Worm (Caenorhabditis elegans) whole organism, L4 larva: ENCODE measurements around the gene T21B10.3.

Experiments
- D1046.2 ChIP-seq: fragments of 200-800 bp; sonication (Bioruptor generic); IDR thresholded peaks from 2 replicates; pipeline ENCODE4 v1.3.6; 2022; ENCODE audit warnings: missing genetic modification characterization, missing compliant biosample characterization
- R02D3.7 ChIP-seq: fragments of 150-350 bp; sonication (generic microtip); optimal IDR thresholded peaks from 3 replicates; lab custom pipeline; 2014; ENCODE audit warnings: missing biosample characterization, missing genetic modification characterization
- T20F7.1 ChIP-seq: fragments of 200-800 bp; sonication (Bioruptor generic); optimal IDR thresholded peaks from 2 replicates; lab custom pipeline; 2018; ENCODE audit warnings: mild to moderate bottlenecking, missing genetic modification characterization, missing compliant biosample characterization
- Y48G9A.11 ChIP-seq: fragments of 200-800 bp; sonication (Bioruptor generic); IDR thresholded peaks from 2 replicates; pipeline ENCODE4 v1.3.6; 2022; ENCODE audit warnings: missing genetic modification reagents, missing genetic modification characterization, missing compliant biosample characterization
- Y75B8A.6 ChIP-seq: fragments of 200-800 bp; sonication (Bioruptor generic); IDR thresholded peaks from 2 replicates; pipeline ENCODE4 v1.3.6; 2022; ENCODE audit warnings: missing genetic modification reagents, missing genetic modification characterization, missing compliant biosample characterization
- ZK337.2 ChIP-seq: fragments of 200-800 bp; sonication (Bioruptor generic); IDR thresholded peaks from 2 replicates; pipeline ENCODE4 v1.3.6; 2022; ENCODE audit warnings: missing genetic modification reagents, missing genetic modification characterization, missing compliant biosample characterization
- aha-1 ChIP-seq: fragments of 150-350 bp; peaks from one replicate; lab custom pipeline; 2014; ENCODE audit warnings: missing biosample characterization, missing genetic modification characterization
- aly-2 ChIP-seq: sonication (generic microtip); optimal IDR thresholded peaks from 2 replicates; lab custom pipeline; 2018; ENCODE audit warnings: missing biosample characterization, missing genetic modification characterization
- arid-1 ChIP-seq: fragments of 200-800 bp; sonication (Bioruptor generic); conservative IDR thresholded peaks from 2 replicates; pipeline ENCODE4 v1.3.6; 2022; ENCODE audit warnings: missing genetic modification reagents, missing genetic modification characterization, missing compliant biosample characterization
- ceh-20 ChIP-seq: fragments of 200-800 bp; sonication (Bioruptor generic); IDR thresholded peaks from 2 replicates; pipeline ENCODE4 v1.3.6; 2022; ENCODE audit warnings: missing genetic modification reagents, missing genetic modification characterization, missing compliant biosample characterization
- ceh-28 ChIP-seq: fragments of 150-350 bp; optimal IDR thresholded peaks from 2 replicates; lab custom pipeline; 2014; ENCODE audit warnings: missing biosample characterization, missing genetic modification reagents, missing genetic modification characterization
- ceh-44 ChIP-seq: fragments of 200-800 bp; sonication (Bioruptor generic); IDR thresholded peaks from 2 replicates; pipeline ENCODE4 v1.3.6; 2022; ENCODE audit warnings: missing genetic modification reagents, missing genetic modification characterization, missing compliant biosample characterization
- ceh-82 ChIP-seq: sonication (generic microtip); optimal IDR thresholded peaks from 2 replicates; lab custom pipeline; 2017; ENCODE audit warnings: missing biosample characterization, missing genetic modification characterization
- ces-1 ChIP-seq: fragments of 150-350 bp; sonication (generic microtip); optimal IDR thresholded peaks from 4 replicates; lab custom pipeline; 2014; ENCODE audit warnings: missing biosample characterization, missing genetic modification reagents, missing genetic modification characterization
- ctbp-1 ChIP-seq: fragments of 200-800 bp; sonication (Bioruptor generic); IDR thresholded peaks from 2 replicates; pipeline ENCODE4 v1.3.6; 2022; ENCODE audit warnings: missing genetic modification reagents, missing genetic modification characterization, missing compliant biosample characterization
- dmd-6 ChIP-seq: fragments of 200-800 bp; sonication (Bioruptor generic); IDR thresholded peaks from 2 replicates; pipeline ENCODE4 v1.3.6; 2022; ENCODE audit warnings: missing genetic modification reagents, missing genetic modification characterization, missing compliant biosample characterization
- duxl-1 ChIP-seq: sonication (generic microtip); optimal IDR thresholded peaks from 2 replicates; lab custom pipeline; 2016; ENCODE audit warnings: mild to moderate bottlenecking, missing genetic modification characterization, moderate library complexity, missing compliant biosample characterization; ENCODE audit not compliant: poor library complexity
- dve-1 ChIP-seq: sonication (generic microtip); optimal IDR thresholded peaks from 2 replicates; lab custom pipeline; 2017; ENCODE audit warnings: antibody characterized with exemption, mild to moderate bottlenecking, missing genetic modification characterization, missing compliant biosample characterization; ENCODE audit not compliant: insufficient read depth
- egl-27 ChIP-seq: sonication (generic microtip); optimal IDR thresholded peaks from 3 replicates; lab custom pipeline; 2017; ENCODE audit warnings: missing biosample characterization, missing genetic modification reagents, missing genetic modification characterization
- hlh-11 ChIP-seq: fragments of 200-800 bp; sonication (Bioruptor generic); optimal IDR thresholded peaks from 2 replicates; lab custom pipeline; 2018; ENCODE audit warnings: mild to moderate bottlenecking, missing genetic modification characterization, missing compliant biosample characterization
- hlh-30 ChIP-seq: sonication (generic microtip); optimal IDR thresholded peaks from 2 replicates; lab custom pipeline; 2017; ENCODE audit warnings: antibody characterized with exemption, mild to moderate bottlenecking, missing genetic modification characterization, missing compliant biosample characterization; ENCODE audit not compliant: insufficient read depth
- lin-1 ChIP-seq: fragments of 200-800 bp; sonication (Bioruptor generic); IDR thresholded peaks from 2 replicates; pipeline ENCODE4 v1.3.6; 2022; ENCODE audit warnings: missing genetic modification reagents, missing genetic modification characterization, missing compliant biosample characterization
- lin-29 ChIP-seq: fragments of 200-800 bp; sonication (Bioruptor generic); IDR thresholded peaks from 2 replicates; pipeline ENCODE4 v1.3.6; 2022; ENCODE audit warnings: missing genetic modification reagents, missing genetic modification characterization, missing compliant biosample characterization
- lsy-2 ChIP-seq, 2 experiments: fragments of 150-350 bp in 1 of 2; sonication (generic microtip) in 1 of 2; optimal IDR thresholded peaks; 2 replicates each; lab custom pipeline; 2014 to 2017; ENCODE audit warnings: missing biosample characterization in 2 of 2, missing genetic modification characterization in 2 of 2
- mdl-1 ChIP-seq, 2 experiments: fragments of 150-350 bp in 1 of 2; sonication (generic microtip) in 1 of 2; optimal IDR thresholded peaks; 2 replicates each; lab custom pipeline; 2014 to 2017; ENCODE audit warnings: missing biosample characterization in 2 of 2, missing genetic modification characterization in 2 of 2
- mep-1 ChIP-seq: fragments of 150-350 bp; sonication (generic microtip); optimal IDR thresholded peaks from 3 replicates; lab custom pipeline; 2014; ENCODE audit warnings: missing biosample characterization, missing genetic modification characterization
- mxl-2 ChIP-seq: fragments of 200-800 bp; sonication (Bioruptor generic); conservative IDR thresholded peaks from 2 replicates; pipeline ENCODE4 v1.3.6; 2022; ENCODE audit warnings: missing genetic modification reagents, missing genetic modification characterization, missing compliant biosample characterization
- nhr-102 ChIP-seq: sonication (generic microtip); optimal IDR thresholded peaks from 2 replicates; lab custom pipeline; 2016; ENCODE audit warnings: mild to moderate bottlenecking, missing genetic modification characterization, moderate library complexity, missing compliant biosample characterization
- nhr-11 ChIP-seq: fragments of 150-350 bp; optimal IDR thresholded peaks from 2 replicates; lab custom pipeline; 2014; ENCODE audit warnings: missing biosample characterization, missing genetic modification characterization
- nhr-111 ChIP-seq: fragments of 200-800 bp; sonication (Bioruptor generic); optimal IDR thresholded peaks from 2 replicates; lab custom pipeline; 2018; ENCODE audit warnings: mild to moderate bottlenecking, missing genetic modification characterization, missing compliant biosample characterization
- nhr-25 ChIP-seq: sonication (generic microtip); optimal IDR thresholded peaks from 2 replicates; lab custom pipeline; 2017; ENCODE audit warnings: missing genetic modification characterization, mild to moderate bottlenecking, missing compliant biosample characterization, antibody characterized with exemption, moderate library complexity, borderline replicate concordance; ENCODE audit not compliant: insufficient read depth
- nhr-48 ChIP-seq: sonication (generic microtip); optimal IDR thresholded peaks from 2 replicates; lab custom pipeline; 2016; ENCODE audit warnings: mild to moderate bottlenecking, missing genetic modification characterization, missing compliant biosample characterization
- pha-4 ChIP-seq, 2 experiments: fragments of 150-350 bp in 1 of 2; fragments of 200-800 bp in 1 of 2; sonication (Bioruptor generic) in 1 of 2; IDR thresholded peaks in 1 of 2; optimal IDR thresholded peaks in 1 of 2; 2 replicates each; pipeline versions ENCODE4 v1.3.6 to Lab custom; 2014 to 2022; ENCODE audit warnings: missing genetic modification characterization in 2 of 2, missing genetic modification reagents in 2 of 2, missing biosample characterization in 1 of 2, missing compliant biosample characterization in 1 of 2
- php-3 ChIP-seq: fragments of 200-800 bp; sonication (Bioruptor generic); IDR thresholded peaks from 2 replicates; pipeline ENCODE4 v1.3.6; 2022; ENCODE audit warnings: missing genetic modification reagents, missing genetic modification characterization, missing compliant biosample characterization
- sdz-12 ChIP-seq: fragments of 200-800 bp; sonication (Bioruptor generic); optimal IDR thresholded peaks from 2 replicates; lab custom pipeline; 2018; ENCODE audit warnings: mild to moderate bottlenecking, missing genetic modification characterization, missing compliant biosample characterization
- set-16 ChIP-seq: fragments of 200-800 bp; sonication (Bioruptor generic); IDR thresholded peaks from 2 replicates; pipeline ENCODE4 v1.3.6; 2022; ENCODE audit warnings: missing genetic modification reagents, missing genetic modification characterization, missing compliant biosample characterization
- spr-3 ChIP-seq: fragments of 200-800 bp; sonication (Bioruptor generic); optimal IDR thresholded peaks from 2 replicates; lab custom pipeline; 2018; ENCODE audit warnings: mild to moderate bottlenecking, missing genetic modification characterization, missing compliant biosample characterization
- unc-62 ChIP-seq, 3 experiments: fragments of 150-350 bp in 1 of 3; sonication (generic microtip); optimal IDR thresholded peaks in 2 of 3; peaks in 1 of 3; 1 replicate in 1 of 3; 2 replicates in 2 of 3; lab custom pipeline; 2014 to 2017; ENCODE audit warnings: missing biosample characterization in 3 of 3, missing genetic modification characterization in 3 of 3, missing genetic modification reagents in 3 of 3, missing genotype in 1 of 3
- vab-7 ChIP-seq: fragments of 200-800 bp; sonication (Bioruptor generic); IDR thresholded peaks from 2 replicates; pipeline ENCODE4 v1.3.6; 2022; ENCODE audit warnings: missing genetic modification reagents, missing genetic modification characterization, missing compliant biosample characterization
- zfp-3 ChIP-seq: fragments of 200-800 bp; sonication (Bioruptor generic); conservative IDR thresholded peaks from 2 replicates; pipeline ENCODE4 v1.3.6; 2022; ENCODE audit warnings: missing genetic modification reagents, missing genetic modification characterization, missing compliant biosample characterization
- zip-11 ChIP-seq: fragments of 200-800 bp; sonication (Bioruptor generic); IDR thresholded peaks from 2 replicates; pipeline ENCODE4 v1.3.6; 2022; ENCODE audit warnings: missing genetic modification characterization, missing compliant biosample characterization
- ztf-11 ChIP-seq: fragments of 150-350 bp; optimal IDR thresholded peaks from 2 replicates; lab custom pipeline; 2014; ENCODE audit warnings: missing biosample characterization, missing genetic modification characterization
- ztf-7 ChIP-seq: fragments of 150-350 bp; optimal IDR thresholded peaks from 2 replicates; lab custom pipeline; 2014; ENCODE audit warnings: missing biosample characterization, missing genetic modification characterization

Gene T21B10.3

DNA sequence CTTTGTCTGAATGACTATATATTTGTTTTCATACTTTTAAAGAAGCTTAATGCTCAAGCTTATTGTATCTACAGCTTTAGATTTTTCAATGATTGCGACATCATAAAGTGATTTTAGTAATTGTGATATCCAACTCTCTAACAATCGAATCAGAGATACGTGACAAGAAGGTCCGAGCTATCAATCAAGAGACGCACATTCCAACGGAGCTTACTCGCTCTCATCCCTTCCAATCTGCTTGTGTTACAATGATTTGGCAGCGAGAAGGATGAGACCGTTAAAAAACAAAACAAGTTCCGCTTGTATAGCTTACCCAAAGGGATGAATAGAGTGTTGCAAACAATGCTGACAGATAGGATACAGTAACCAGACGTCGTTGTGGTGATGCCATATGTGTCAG is 27.3 kb downstream of the T21B10.3 start:
- no peak for TF ChIP-seq lin-29 (GFP tag; lab: Robert Waterston, UW)
- no peak for TF ChIP-seq duxl-1
- no peak for TF ChIP-seq R02D3.7 (tag; lab: Kevin White, UChicago)
- TF ChIP-seq mdl-1 (tag; optimal IDR thresholded peaks at IDR 0.05; lab: Kevin White, UChicago), result no peak
- TF ChIP-seq unc-62 (GFP tag; optimal IDR thresholded peaks at IDR 0.05 in 1 of 2; lab: Kevin White, UChicago), result peak in 1 of 2 experiments; percentile 78
- TF ChIP-seq unc-62 (tag; optimal IDR thresholded peaks at IDR 0.05; lab: Kevin White, UChicago), result no peak
- TF ChIP-seq nhr-11, result peak; percentile 8
- TF ChIP-seq nhr-25 (tag; lab: Kevin White, UChicago), result no peak
- TF ChIP-seq set-16 (GFP tag; lab: Robert Waterston, UW), result no peak
- no peak for TF ChIP-seq zfp-3 (GFP tag; lab: Robert Waterston, UW)
- TF ChIP-seq ceh-28 (tag; lab: Kevin White, UChicago), result no peak
- no peak for TF ChIP-seq D1046.2
- TF ChIP-seq aly-2 (tag; lab: Kevin White, UChicago), result no peak
- TF ChIP-seq, all 104 proteins: peak for 2

DNA sequence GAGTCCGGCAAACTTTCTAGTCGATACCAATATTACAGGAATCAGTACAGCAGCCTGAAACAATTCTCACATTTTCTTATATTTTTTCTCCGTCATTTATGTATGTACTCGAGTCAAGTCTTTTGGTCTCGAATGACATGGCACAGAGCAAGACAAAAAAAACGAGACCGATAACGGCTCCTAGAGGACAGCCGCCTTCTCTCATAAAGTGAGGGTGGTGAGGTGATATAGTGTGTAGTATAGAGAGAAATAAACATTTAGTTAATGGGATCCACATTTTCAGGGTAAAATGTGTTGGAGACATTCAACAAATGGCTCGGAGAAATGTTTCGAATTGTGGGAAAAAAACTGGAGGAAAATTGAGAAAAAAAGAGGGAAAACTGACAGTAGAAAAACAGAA is 28.0 kb downstream of the T21B10.3 start:
- TF ChIP-seq hlh-11 (tag; lab: Kevin White, UChicago) (peak; percentile 13), ceh-20 (peak; percentile 10; the same call in 1 of the 2 replicates), ztf-11 (tag; lab: Kevin White, UChicago) (no peak), ZK337.2 (peak; percentile 75), mxl-2 (GFP tag; lab: Robert Waterston, UW) (no peak), hlh-30 (tag; lab: Kevin White, UChicago) (peak; percentile 5), nhr-11 (peak; percentile 54), lsy-2 (tag; optimal IDR thresholded peaks at IDR 0.05; lab: Kevin White, UChicago) (peak in 1 of 2 experiments; percentile 11), mep-1 (tag; lab: Kevin White, UChicago) (peak; percentile 34)

DNA sequence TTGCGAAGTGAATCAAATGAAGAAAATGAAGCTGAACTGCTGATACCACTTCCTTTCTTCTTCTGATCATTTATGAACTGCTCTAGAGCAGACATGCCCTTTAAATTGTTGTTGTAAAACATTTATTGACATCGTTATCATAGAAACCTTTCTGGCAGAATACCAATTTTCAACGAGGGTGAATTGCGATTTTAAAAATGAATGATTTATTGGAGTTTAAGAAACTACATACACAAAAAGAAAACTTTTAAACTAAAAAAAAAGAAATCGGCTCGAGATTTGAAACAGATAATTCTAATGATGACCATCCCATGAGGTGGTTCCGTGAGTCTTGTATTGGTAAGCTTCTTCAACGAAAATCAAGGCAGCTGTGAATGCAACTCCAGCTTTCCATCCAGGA is 29.9 kb downstream of the T21B10.3 start, which contains the start of gene sftd-3:
sftd-3 (minus strand) TSS at position 101 of the 400 bp plus-strand sequence.
- TF ChIP-seq lin-1 (GFP tag; lab: Robert Waterston, UW), result no peak
- no peak for TF ChIP-seq pha-4 (GFP tag; IDR thresholded peaks at IDR 0.05; lab: Robert Waterston, UW)
- no peak for TF ChIP-seq pha-4 (tag; optimal IDR thresholded peaks at IDR 0.05; lab: Kevin White, UChicago)
- no peak for TF ChIP-seq ceh-82 (tag; lab: Kevin White, UChicago)
- no peak for TF ChIP-seq nhr-48 (tag; lab: Kevin White, UChicago)
- TF ChIP-seq ctbp-1 (GFP tag; lab: Robert Waterston, UW), result no peak
- no peak for TF ChIP-seq egl-27
- TF ChIP-seq zfp-3 (GFP tag; lab: Robert Waterston, UW), result no peak
- TF ChIP-seq nhr-11, result no peak
- TF ChIP-seq ceh-20, result no peak
- no peak for TF ChIP-seq zip-11 (GFP tag; lab: Robert Waterston, UW)
- no peak for TF ChIP-seq Y48G9A.11 (GFP tag; lab: Robert Waterston, UW)
- TF ChIP-seq sdz-12, result no peak
- TF ChIP-seq dmd-6 (GFP tag; lab: Robert Waterston, UW), result no peak
- no peak for TF ChIP-seq nhr-25 (tag; lab: Kevin White, UChicago)

DNA sequence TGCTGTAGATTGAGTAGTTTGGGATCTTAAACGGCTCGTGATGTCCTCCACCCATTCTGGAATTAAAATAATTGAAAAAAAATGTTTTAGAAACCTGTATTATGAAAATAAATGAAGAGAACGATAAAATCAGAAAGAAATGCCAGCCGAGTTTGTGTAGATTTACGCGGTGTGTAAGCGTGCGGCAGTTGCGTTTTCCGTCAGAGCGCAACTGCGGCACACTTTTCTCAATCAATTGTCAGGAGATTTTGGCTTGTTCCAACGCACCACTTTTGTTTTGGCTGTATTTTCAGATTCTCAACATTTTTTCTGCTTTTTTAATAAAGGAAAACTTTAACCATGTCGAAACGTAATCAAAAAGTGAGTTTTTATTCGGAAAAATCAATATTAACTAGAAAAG is 30.7 kb downstream of the T21B10.3 start, which contains the start of the genes ndub-3 and C18E9.2:
ndub-3 (minus strand) TSS at position 56 of the 400 bp plus-strand sequence.
C18E9.2 (plus strand) TSS at position 172 of the 400 bp plus-strand sequence.
- no peak for TF ChIP-seq php-3 (GFP tag; lab: Robert Waterston, UW)
- TF ChIP-seq hlh-11 (tag; lab: Kevin White, UChicago), result peak; percentile 32
- TF ChIP-seq dve-1 (tag; lab: Kevin White, UChicago), result peak; percentile 22
- no peak for TF ChIP-seq ceh-44 (GFP tag; lab: Robert Waterston, UW)
- no peak for TF ChIP-seq nhr-111 (GFP tag; lab: Kevin White, UChicago)
- no peak for TF ChIP-seq spr-3 (GFP tag; lab: Kevin White, UChicago)
- TF ChIP-seq mxl-2 (GFP tag; lab: Robert Waterston, UW), result no peak
- TF ChIP-seq T20F7.1 (GFP tag; lab: Kevin White, UChicago), result no peak
- no peak for TF ChIP-seq ztf-7 (tag; lab: Kevin White, UChicago)
- no peak for TF ChIP-seq set-16 (GFP tag; lab: Robert Waterston, UW)
- TF ChIP-seq vab-7 (GFP tag; lab: Robert Waterston, UW), result no peak
- no peak for TF ChIP-seq Y48G9A.11 (GFP tag; lab: Robert Waterston, UW)
- peak in 1 of 2 experiments; percentile 87 for TF ChIP-seq unc-62 (GFP tag; optimal IDR thresholded peaks at IDR 0.05 in 1 of 2; lab: Kevin White, UChicago)
- no peak for TF ChIP-seq unc-62 (tag; optimal IDR thresholded peaks at IDR 0.05; lab: Kevin White, UChicago)
- TF ChIP-seq aha-1 (tag; lab: Kevin White, UChicago), result no peak
- TF ChIP-seq aly-2 (tag; lab: Kevin White, UChicago), result no peak
- no peak for TF ChIP-seq ces-1 (GFP tag; lab: Kevin White, UChicago)
- no peak for TF ChIP-seq nhr-102 (tag; lab: Kevin White, UChicago)
- no peak for TF ChIP-seq Y75B8A.6 (GFP tag; lab: Robert Waterston, UW)
- TF ChIP-seq arid-1 (GFP tag; lab: Robert Waterston, UW), result no peak
- peak in 1 of 2 experiments; percentile 62 for TF ChIP-seq lsy-2 (tag; optimal IDR thresholded peaks at IDR 0.05; lab: Kevin White, UChicago)
